Fruit fly (Drosophila melanogaster) whole organism, embryonic: Measurements from ENCODE around the gene pxb.
A peak's percentile ranks its signal among the peaks of the same experiment; 100 is the strongest.

Experiments
- Awh ChIP-seq: fragments of 200-800 bp; sonication (Bioruptor generic); IDR thresholded peaks from 2 replicates; pipeline ENCODE4, ENCODE4 v1.3.6; 2022; ENCODE audit warnings: missing biosample characterization, missing genetic modification characterization
- Blimp-1 ChIP-seq: fragments of 200-800 bp; sonication (Bioruptor generic); optimal IDR thresholded peaks from 3 replicates; lab custom pipeline; 2018; ENCODE audit warnings: missing biosample characterization, missing genetic modification characterization, mild to moderate bottlenecking, moderate library complexity, missing genetic modification reagents
- CG10431 ChIP-seq: fragments of 200-800 bp; sonication (Bioruptor generic); optimal IDR thresholded peaks from 3 replicates; lab custom pipeline; 2018; ENCODE audit warnings: missing biosample characterization, mild to moderate bottlenecking, missing genetic modification characterization
- CG11504 ChIP-seq: fragments of 200-800 bp; sonication (Bioruptor generic); optimal IDR thresholded peaks from 3 replicates; lab custom pipeline; 2019; ENCODE audit warnings: missing biosample characterization, mild to moderate bottlenecking, missing genetic modification characterization, moderate library complexity
- CG11723 ChIP-seq: fragments of 200-800 bp; sonication (Bioruptor generic); optimal IDR thresholded peaks from 2 replicates; lab custom pipeline; 2017; ENCODE audit warnings: missing biosample characterization, mild to moderate bottlenecking, missing genetic modification characterization
- CG12104 ChIP-seq: fragments of 200-800 bp; sonication (Bioruptor generic); optimal IDR thresholded peaks from 3 replicates; lab custom pipeline; 2016; ENCODE audit warnings: missing biosample characterization, missing genetic modification characterization
- CG13424 ChIP-seq: fragments of 200-800 bp; sonication (Bioruptor generic); optimal IDR thresholded peaks from 2 replicates; lab custom pipeline; 2019; ENCODE audit warnings: missing biosample characterization, mild to moderate bottlenecking, missing genetic modification characterization, moderate library complexity
- CG15479 ChIP-seq: fragments of 200-800 bp; sonication (Bioruptor generic); optimal IDR thresholded peaks from 3 replicates; lab custom pipeline; 2019; ENCODE audit warnings: missing biosample characterization, mild to moderate bottlenecking, missing genetic modification characterization, moderate library complexity
- CG15696 ChIP-seq: fragments of 200-800 bp; sonication (Bioruptor generic); optimal IDR thresholded peaks from 2 replicates; lab custom pipeline; 2019; ENCODE audit warnings: missing biosample characterization, mild to moderate bottlenecking, missing genetic modification characterization, moderate library complexity
- CG1603 ChIP-seq: fragments of 200-800 bp; sonication (Bioruptor generic); optimal IDR thresholded peaks from 2 replicates; lab custom pipeline; 2019; ENCODE audit warnings: missing biosample characterization, mild to moderate bottlenecking, missing genetic modification characterization, moderate library complexity
- CG16815 ChIP-seq: fragments of 200-800 bp; sonication (Bioruptor generic); optimal IDR thresholded peaks from 3 replicates; lab custom pipeline; 2017; ENCODE audit warnings: missing biosample characterization, mild to moderate bottlenecking, missing genetic modification characterization
- CG2875 ChIP-seq: fragments of 200-800 bp; sonication (Bioruptor generic); optimal IDR thresholded peaks from 2 replicates; lab custom pipeline; 2017; ENCODE audit warnings: missing biosample characterization, mild to moderate bottlenecking, missing genetic modification characterization, missing genetic modification reagents
- CG3163 ChIP-seq: fragments of 200-800 bp; sonication (Bioruptor generic); optimal IDR thresholded peaks from 3 replicates; lab custom pipeline; 2016; ENCODE audit warnings: missing biosample characterization, missing genetic modification characterization
- CG4707 ChIP-seq: fragments of 200-800 bp; sonication (Bioruptor generic); optimal IDR thresholded peaks from 2 replicates; lab custom pipeline; 2018; ENCODE audit warnings: missing biosample characterization, mild to moderate bottlenecking, missing genetic modification characterization, moderate library complexity
- CG5180 ChIP-seq: fragments of 200-800 bp; sonication (Bioruptor generic); optimal IDR thresholded peaks from 3 replicates; lab custom pipeline; 2017; ENCODE audit warnings: missing biosample characterization, missing genetic modification characterization, mild to moderate bottlenecking, moderate library complexity, missing genetic modification reagents
- CG6689 ChIP-seq: fragments of 200-800 bp; sonication (Bioruptor generic); IDR thresholded peaks from 2 replicates; pipeline ENCODE4 v1.3.6; 2022; ENCODE audit warnings: missing biosample characterization, missing genetic modification characterization
- CG6813 ChIP-seq: fragments of 200-800 bp; sonication (Bioruptor generic); optimal IDR thresholded peaks from 2 replicates; lab custom pipeline; 2017; ENCODE audit warnings: missing biosample characterization, missing genetic modification characterization, mild to moderate bottlenecking, moderate library complexity, missing genetic modification reagents
- CG7963 ChIP-seq: fragments of 200-800 bp; sonication (Bioruptor generic); IDR thresholded peaks from 3 replicates; pipeline ENCODE4 v1.3.6; 2022; ENCODE audit warnings: missing biosample characterization, missing genetic modification characterization; ENCODE audit not compliant: partially characterized antibody
- CG8281 ChIP-seq: fragments of 200-800 bp; sonication (Bioruptor generic); optimal IDR thresholded peaks from 2 replicates; lab custom pipeline; 2018; ENCODE audit warnings: missing biosample characterization, mild to moderate bottlenecking, missing genetic modification characterization, moderate library complexity
- CG8290 ChIP-seq, 3 experiments: fragments of 200-800 bp; sonication (Bioruptor generic); optimal IDR thresholded peaks; 2 replicates each; lab custom pipeline; 2016 to 2019; ENCODE audit warnings: missing biosample characterization in 3 of 3, missing genetic modification characterization in 3 of 3, mild to moderate bottlenecking in 2 of 3, moderate library complexity in 1 of 3
- CG9437 ChIP-seq: fragments of 200-800 bp; sonication (Bioruptor generic); optimal IDR thresholded peaks from 2 replicates; lab custom pipeline; 2018; ENCODE audit warnings: missing biosample characterization, mild to moderate bottlenecking, missing genetic modification characterization
- Camta ChIP-seq: fragments of 200-800 bp; sonication (Bioruptor generic); optimal IDR thresholded peaks from 2 replicates; lab custom pipeline; 2016; ENCODE audit warnings: missing biosample characterization, missing genetic modification characterization
- D ChIP-seq, 2 experiments: fragments of 200-800 bp in 1 of 2; fragments of >200 bp in 1 of 2; sonication (Bioruptor generic) in 1 of 2; optimal IDR thresholded peaks; 2 replicates in 1 of 2; 3 replicates in 1 of 2; lab custom pipeline; 2017; ENCODE audit warnings: mild to moderate bottlenecking in 1 of 2, missing biosample characterization in 1 of 2, missing genetic modification characterization in 1 of 2, missing genetic modification reagents in 1 of 2
- Dbx ChIP-seq: fragments of 200-800 bp; sonication (Bioruptor generic); IDR thresholded peaks from 3 replicates; pipeline ENCODE4 v1.3.6; 2022; ENCODE audit warnings: missing biosample characterization, missing genetic modification characterization
- Ets65A ChIP-seq: fragments of 200-800 bp; sonication (Bioruptor generic); peaks from one replicate; lab custom pipeline; 2016; ENCODE audit warnings: missing biosample characterization, missing genetic modification characterization
- Ets97D ChIP-seq: fragments of 200-800 bp; sonication (Bioruptor generic); optimal IDR thresholded peaks from 3 replicates; lab custom pipeline; 2016; ENCODE audit warnings: missing biosample characterization, missing genetic modification characterization
- HHEX ChIP-seq: fragments of 200-800 bp; sonication (Bioruptor generic); optimal IDR thresholded peaks from 3 replicates; lab custom pipeline; 2017; ENCODE audit warnings: missing biosample characterization, mild to moderate bottlenecking, missing genetic modification characterization, missing genetic modification reagents
- HLHmδ ChIP-seq: fragments of 200-800 bp; sonication (Bioruptor generic); optimal IDR thresholded peaks from 2 replicates; lab custom pipeline; 2018; ENCODE audit warnings: missing biosample characterization, mild to moderate bottlenecking, missing genetic modification characterization, moderate library complexity
- Mrtf ChIP-seq: fragments of 200-800 bp; sonication (Bioruptor generic); IDR thresholded peaks from 3 replicates; pipeline ENCODE4 v1.3.6; 2022; ENCODE audit warnings: missing biosample characterization, missing genetic modification characterization
- Xrp1 ChIP-seq: fragments of 200-800 bp; sonication (Bioruptor generic); IDR thresholded peaks from 2 replicates; pipeline ENCODE4 v1.3.6; 2022; ENCODE audit warnings: missing biosample characterization, missing genetic modification characterization
- ac ChIP-seq: fragments of 200-800 bp; sonication (Bioruptor generic); optimal IDR thresholded peaks from 3 replicates; lab custom pipeline; 2017; ENCODE audit warnings: missing biosample characterization, mild to moderate bottlenecking, missing genetic modification characterization
- ara ChIP-seq: fragments of 200-800 bp; sonication (Bioruptor generic); IDR thresholded peaks from 2 replicates; pipeline ENCODE4 v1.3.6; 2022; ENCODE audit warnings: missing biosample characterization, missing genetic modification characterization
- bab2 ChIP-seq: fragments of 200-800 bp; sonication (Bioruptor generic); optimal IDR thresholded peaks from 2 replicates; lab custom pipeline; 2016; ENCODE audit warnings: missing biosample characterization, missing genetic modification characterization
- chif ChIP-seq, 2 experiments: fragments of 200-800 bp; sonication (Bioruptor generic); optimal IDR thresholded peaks; 3 replicates each; lab custom pipeline; 2016; ENCODE audit warnings: missing biosample characterization in 2 of 2, missing genetic modification characterization in 2 of 2
- cwo ChIP-seq: fragments of 200-800 bp; sonication (Bioruptor generic); optimal IDR thresholded peaks from 3 replicates; lab custom pipeline; 2017; ENCODE audit warnings: missing biosample characterization, missing genetic modification characterization, mild to moderate bottlenecking, moderate library complexity, missing genetic modification reagents
- disco-r ChIP-seq: fragments of 200-800 bp; sonication (Bioruptor generic); optimal IDR thresholded peaks from 2 replicates; lab custom pipeline; 2016; ENCODE audit warnings: missing biosample characterization, missing genetic modification characterization
- fd102C ChIP-seq: fragments of 200-800 bp; sonication (Bioruptor generic); optimal IDR thresholded peaks from 2 replicates; lab custom pipeline; 2018; ENCODE audit warnings: missing biosample characterization, mild to moderate bottlenecking, missing genetic modification characterization, moderate library complexity
- fd64A ChIP-seq: fragments of 200-800 bp; sonication (Bioruptor generic); optimal IDR thresholded peaks from 3 replicates; lab custom pipeline; 2018; ENCODE audit warnings: missing biosample characterization, mild to moderate bottlenecking, missing genetic modification characterization
- grn ChIP-seq: fragments of 200-800 bp; sonication (Bioruptor generic); optimal IDR thresholded peaks from 3 replicates; lab custom pipeline; 2017; ENCODE audit warnings: missing biosample characterization, missing genetic modification characterization
- gt ChIP-seq: fragments of 200-800 bp; sonication (Bioruptor generic); IDR thresholded peaks from 2 replicates; pipeline ENCODE4 v1.3.6; 2022; ENCODE audit warnings: missing biosample characterization, missing genetic modification characterization
- insv ChIP-seq, 2 experiments: fragments of 200-800 bp; sonication (Bioruptor generic); optimal IDR thresholded peaks; 3 replicates each; lab custom pipeline; 2016 to 2018; ENCODE audit warnings: missing biosample characterization in 2 of 2, missing genetic modification characterization in 2 of 2
- lola ChIP-seq, 3 experiments: fragments of >200 bp in 2 of 3; fragments of 200-800 bp in 1 of 3; sonication (Bioruptor generic) in 1 of 3; optimal IDR thresholded peaks; 2 replicates each; lab custom pipeline; 2017 to 2019; ENCODE audit warnings: missing biosample characterization in 3 of 3, missing genetic modification characterization in 3 of 3, mild to moderate bottlenecking in 1 of 3, moderate library complexity in 1 of 3
- nerfin-1 ChIP-seq: fragments of 200-800 bp; sonication (Bioruptor generic); optimal IDR thresholded peaks from 3 replicates; lab custom pipeline; 2019; ENCODE audit warnings: missing biosample characterization, mild to moderate bottlenecking, missing genetic modification characterization, moderate library complexity
- oc ChIP-seq: fragments of 200-800 bp; sonication (Bioruptor generic); optimal IDR thresholded peaks from 2 replicates; lab custom pipeline; 2018; ENCODE audit warnings: missing biosample characterization, mild to moderate bottlenecking, missing genetic modification characterization, moderate library complexity
- odd ChIP-seq: fragments of 200-800 bp; sonication (Bioruptor generic); optimal IDR thresholded peaks from 2 replicates; lab custom pipeline; 2017; ENCODE audit warnings: missing biosample characterization, mild to moderate bottlenecking, missing genetic modification characterization
- otp ChIP-seq: fragments of 200-800 bp; sonication (Bioruptor generic); IDR thresholded peaks from 3 replicates; pipeline ENCODE4, ENCODE4 v1.3.6; 2022; ENCODE audit warnings: missing biosample characterization, missing genetic modification characterization
- pfk ChIP-seq: fragments of 200-800 bp; sonication (Bioruptor generic); optimal IDR thresholded peaks from 2 replicates; lab custom pipeline; 2018; ENCODE audit warnings: missing biosample characterization, mild to moderate bottlenecking, missing genetic modification characterization, moderate library complexity
- rib ChIP-seq: fragments of 200-800 bp; sonication (Bioruptor generic); IDR thresholded peaks from 2 replicates; pipeline ENCODE4 v1.3.6; 2022; ENCODE audit warnings: missing biosample characterization, missing genetic modification characterization

The pxb gene

dm6 chr3R:15670559-15670958 lies 4.6 kb downstream of the pxb start (continued):
- peak; percentile 27 for TF ChIP-seq odd (GFP tag; lab: Kevin White, UChicago)
- TF ChIP-seq otp (GFP tag; lab: Robert Waterston, UW): peak; percentile 23; the same call in 1 of the 3 replicates
- peak; percentile 77 for TF ChIP-seq CG15696 (tag; lab: Kevin White, UChicago)
- peak; percentile 39 for TF ChIP-seq fd102C (GFP tag; lab: Kevin White, UChicago)
- TF ChIP-seq HLHmδ (GFP tag; lab: Kevin White, UChicago): peak; percentile 58
- TF ChIP-seq gt: 0 out of 2 replicates have a peak, but pooled peaks have one; percentile 7
- peak; percentile 10 for TF ChIP-seq CG11723
- TF ChIP-seq Xrp1: peak; percentile 61
- peak; percentile 6 for TF ChIP-seq bab2
- no peak for TF ChIP-seq Ets97D (GFP tag; lab: Kevin White, UChicago)
- TF ChIP-seq CG8281: peak; percentile 9
- TF ChIP-seq CG5180 (GFP tag; lab: Kevin White, UChicago): peak; percentile 8
- TF ChIP-seq CG10431 (GFP tag; lab: Kevin White, UChicago): peak; percentile 1
- peak; percentile 24 for TF ChIP-seq ac
- TF ChIP-seq Ets65A (GFP tag; lab: Kevin White, UChicago): peak; percentile 89
- TF ChIP-seq rib (GFP tag; lab: Robert Waterston, UW): no peak
- peak; percentile 47 for TF ChIP-seq fd64A (GFP tag; lab: Kevin White, UChicago)
- TF ChIP-seq Dbx: no peak
- TF ChIP-seq CG15479 (GFP tag; lab: Kevin White, UChicago): peak; percentile 19
- no peak for TF ChIP-seq D (optimal IDR thresholded peaks at IDR 0.05; lab: Kevin White, UChicago)
- TF ChIP-seq D (GFP tag; optimal IDR thresholded peaks at IDR 0.05; lab: Kevin White, UChicago): peak; percentile 52
- TF ChIP-seq Mrtf (GFP tag; lab: Robert Waterston, UW): no peak
- TF ChIP-seq pfk (GFP tag; lab: Kevin White, UChicago): peak; percentile 10
- peak; percentile 23 for TF ChIP-seq nerfin-1 (tag; lab: Kevin White, UChicago)
- peak; percentile 17 for TF ChIP-seq CG11504
- peak; percentile 12 for TF ChIP-seq CG13424 (tag; lab: Kevin White, UChicago)
- TF ChIP-seq Camta (GFP tag; lab: Kevin White, UChicago): peak; percentile 8
- no peak for TF ChIP-seq CG3163 (GFP tag; lab: Kevin White, UChicago)
- TF ChIP-seq CG8290 (GFP tag; optimal IDR thresholded peaks at IDR 0.05; lab: Kevin White, UChicago): no peak
- peak in 1 of 2 experiments; percentile 57 for TF ChIP-seq CG8290 (tag; optimal IDR thresholded peaks at IDR 0.05; lab: Kevin White, UChicago)
- TF ChIP-seq grn (GFP tag; lab: Kevin White, UChicago): peak; percentile 98
- peak; percentile 17 for TF ChIP-seq HHEX
- TF ChIP-seq CG2875 (GFP tag; lab: Kevin White, UChicago): peak; percentile 33
- no peak for TF ChIP-seq disco-r (GFP tag; lab: Kevin White, UChicago)
- peak; percentile 84 for TF ChIP-seq oc
- TF ChIP-seq chif (GFP tag; optimal IDR thresholded peaks at IDR 0.05; lab: Kevin White, UChicago): peak in 1 of 2 experiments; percentile 3
- no peak for TF ChIP-seq CG7963 (GFP tag; lab: Robert Waterston, UW)
- peak; percentile 51; the same call in 1 of the 2 replicates for TF ChIP-seq Awh (GFP tag; lab: Robert Waterston, UW)
- TF ChIP-seq cwo (GFP tag; lab: Kevin White, UChicago): no peak
- peak; percentile 45 for TF ChIP-seq CG4707 (GFP tag; lab: Kevin White, UChicago)
- TF ChIP-seq CG6813 (GFP tag; lab: Kevin White, UChicago): peak; percentile 56
- TF ChIP-seq insv (GFP tag; optimal IDR thresholded peaks at IDR 0.05; lab: Kevin White, UChicago): peak in 1 of 2 experiments; percentile 4
- 0 out of 2 replicates have a peak, but pooled peaks have one; percentile 11 for TF ChIP-seq CG6689 (GFP tag; lab: Robert Waterston, UW)
- 0 out of 2 replicates have a peak, but pooled peaks have one; percentile 31 for TF ChIP-seq ara (GFP tag; lab: Robert Waterston, UW)
- peak; percentile 37 for TF ChIP-seq CG12104 (GFP tag; lab: Kevin White, UChicago)
- TF ChIP-seq lola (GFP tag; optimal IDR thresholded peaks at IDR 0.05; lab: Kevin White, UChicago): peak in 1 of 3 experiments; percentile 8
- TF ChIP-seq CG9437 (GFP tag; lab: Kevin White, UChicago): no peak
- TF ChIP-seq CG16815 (GFP tag; lab: Kevin White, UChicago): no peak
- peak; percentile 38 for TF ChIP-seq Blimp-1 (GFP tag; lab: Kevin White, UChicago)
- peak; percentile 7 for TF ChIP-seq CG1603 (tag; lab: Kevin White, UChicago)
